Fruit fly (Drosophila melanogaster) whole organism, embryonic: ENCODE results near the gene brm.

ENCODE experiments used
- B-H2 ChIP-seq: fragments of 200-800 bp; sonication (Bioruptor generic); optimal IDR thresholded peaks from 2 replicates; lab custom pipeline; 2018; ENCODE audit warnings: missing biosample characterization, mild to moderate bottlenecking, missing genetic modification characterization
- CG10267 ChIP-seq: fragments of 200-800 bp; sonication (Bioruptor generic); optimal IDR thresholded peaks from 2 replicates; lab custom pipeline; 2018; ENCODE audit warnings: missing biosample characterization, mild to moderate bottlenecking, missing genetic modification characterization, moderate library complexity
- CG10321 ChIP-seq: fragments of 200-800 bp; sonication (Bioruptor generic); IDR thresholded peaks from 2 replicates; pipeline ENCODE4 v1.3.6; 2022; ENCODE audit warnings: missing biosample characterization, missing genetic modification characterization
- CG1233 ChIP-seq: fragments of 200-800 bp; sonication (Bioruptor generic); optimal IDR thresholded peaks from 4 replicates; lab custom pipeline; 2018; ENCODE audit warnings: missing biosample characterization, mild to moderate bottlenecking, missing genetic modification characterization
- CG15479 ChIP-seq: fragments of 200-800 bp; sonication (Bioruptor generic); optimal IDR thresholded peaks from 3 replicates; lab custom pipeline; 2019; ENCODE audit warnings: missing biosample characterization, mild to moderate bottlenecking, missing genetic modification characterization, moderate library complexity
- CG30020 ChIP-seq: fragments of 200-800 bp; optimal IDR thresholded peaks from 2 replicates; lab custom pipeline; 2019; ENCODE audit warnings: missing biosample characterization, mild to moderate bottlenecking, missing genetic modification characterization, moderate library complexity
- CG31365 ChIP-seq: fragments of 200-800 bp; sonication (Bioruptor generic); optimal IDR thresholded peaks from 2 replicates; lab custom pipeline; 2018; ENCODE audit warnings: missing biosample characterization, mild to moderate bottlenecking, missing genetic modification characterization
- CG34422 ChIP-seq: fragments of 200-800 bp; sonication (Bioruptor generic); IDR thresholded peaks from 3 replicates; pipeline ENCODE4 v1.3.6; 2022; ENCODE audit warnings: missing biosample characterization, missing genetic modification characterization
- CG4404 ChIP-seq: fragments of 200-800 bp; sonication (Bioruptor generic); IDR thresholded peaks from 2 replicates; pipeline ENCODE4 v1.3.6; 2022; ENCODE audit warnings: missing biosample characterization, missing genetic modification characterization
- CG4730 ChIP-seq: fragments of 200-800 bp; sonication (Bioruptor generic); IDR thresholded peaks from 2 replicates; pipeline ENCODE4 v1.3.6; 2022; ENCODE audit warnings: missing biosample characterization, missing genetic modification characterization
- CG6272 ChIP-seq: fragments of 200-800 bp; sonication (Bioruptor generic); IDR thresholded peaks from 2 replicates; pipeline ENCODE4 v1.3.6; 2022; ENCODE audit warnings: missing biosample characterization, missing genetic modification characterization
- CG7357 ChIP-seq: fragments of 200-800 bp; sonication (Bioruptor generic); IDR thresholded peaks from 3 replicates; pipeline ENCODE4 v1.3.6; 2022; ENCODE audit warnings: missing biosample characterization, missing genetic modification characterization
- CG7928 ChIP-seq: fragments of 200-800 bp; sonication (Bioruptor generic); optimal IDR thresholded peaks from 2 replicates; lab custom pipeline; 2017; ENCODE audit warnings: missing biosample characterization, mild to moderate bottlenecking, missing genetic modification characterization
- CG8281 ChIP-seq: fragments of 200-800 bp; sonication (Bioruptor generic); optimal IDR thresholded peaks from 2 replicates; lab custom pipeline; 2018; ENCODE audit warnings: missing biosample characterization, mild to moderate bottlenecking, missing genetic modification characterization, moderate library complexity
- CG9609 ChIP-seq: fragments of 200-800 bp; sonication (Bioruptor generic); optimal IDR thresholded peaks from 3 replicates; lab custom pipeline; 2016; ENCODE audit warnings: missing biosample characterization, missing genetic modification characterization
- Chrac-16 ChIP-seq: fragments of 200-800 bp; sonication (Bioruptor generic); optimal IDR thresholded peaks from 3 replicates; lab custom pipeline; 2016; ENCODE audit warnings: missing biosample characterization, missing genetic modification characterization
- Dfd ChIP-seq, 2 experiments: fragments of >200 bp; optimal IDR thresholded peaks; 2 replicates each; lab custom pipeline; 2017; ENCODE audit warnings: missing biosample characterization in 2 of 2, missing genetic modification characterization in 2 of 2
- Dip2 ChIP-seq: fragments of 200-800 bp; sonication (Bioruptor generic); IDR thresholded peaks from 2 replicates; pipeline ENCODE4 v1.3.6; 2022; ENCODE audit warnings: missing biosample characterization, missing genetic modification characterization
- E2f1 ChIP-seq: fragments of 200-800 bp; sonication (Bioruptor generic); IDR thresholded peaks from 2 replicates; pipeline ENCODE4 v1.3.6; 2022; ENCODE audit warnings: missing biosample characterization, missing genetic modification characterization
- Gsc ChIP-seq: fragments of 200-800 bp; sonication (Bioruptor generic); IDR thresholded peaks from 2 replicates; pipeline ENCODE4 v1.3.6; 2022; ENCODE audit warnings: missing biosample characterization, missing genetic modification characterization
- H15 ChIP-seq: fragments of 200-800 bp; sonication (Bioruptor generic); IDR thresholded peaks from 3 replicates; pipeline ENCODE4 v1.3.6; 2022; ENCODE audit warnings: missing biosample characterization, missing genetic modification characterization
- Lhr ChIP-seq: fragments of 200-800 bp; sonication (Bioruptor generic); optimal IDR thresholded peaks from 3 replicates; lab custom pipeline; 2017; ENCODE audit warnings: mild to moderate bottlenecking, missing biosample characterization, missing genetic modification reagents, missing genetic modification characterization
- Sry-β ChIP-seq: fragments of 200-800 bp; sonication (Bioruptor generic); optimal IDR thresholded peaks from 2 replicates; lab custom pipeline; 2018; ENCODE audit warnings: missing biosample characterization, mild to moderate bottlenecking, missing genetic modification characterization, moderate library complexity
- ara ChIP-seq: fragments of 200-800 bp; sonication (Bioruptor generic); IDR thresholded peaks from 2 replicates; pipeline ENCODE4 v1.3.6; 2022; ENCODE audit warnings: missing biosample characterization, missing genetic modification characterization
- br ChIP-seq: fragments of >200 bp; optimal IDR thresholded peaks from 2 replicates; lab custom pipeline; 2017
- cg ChIP-seq: fragments of 200-800 bp; sonication (Bioruptor generic); optimal IDR thresholded peaks from 3 replicates; lab custom pipeline; 2019; ENCODE audit warnings: missing biosample characterization, mild to moderate bottlenecking, missing genetic modification characterization, moderate library complexity
- corto ChIP-seq: fragments of 200-800 bp; sonication (Bioruptor generic); optimal IDR thresholded peaks from 2 replicates; lab custom pipeline; 2016; ENCODE audit warnings: missing biosample characterization, mild to moderate bottlenecking, missing genetic modification characterization, moderate library complexity
- esg ChIP-seq: fragments of 200-800 bp; sonication (Bioruptor generic); conservative IDR thresholded peaks from 2 replicates; pipeline ENCODE4 v1.3.6; 2022; ENCODE audit warnings: missing biosample characterization, missing genetic modification characterization
- fd3F ChIP-seq: fragments of 200-800 bp; sonication (Bioruptor generic); optimal IDR thresholded peaks from 2 replicates; lab custom pipeline; 2018; ENCODE audit warnings: missing biosample characterization, mild to moderate bottlenecking, missing genetic modification characterization, moderate library complexity
- gcm2 ChIP-seq: fragments of 200-800 bp; sonication (Bioruptor generic); optimal IDR thresholded peaks from 2 replicates; lab custom pipeline; 2016; ENCODE audit warnings: missing biosample characterization, missing genetic modification characterization
- ham ChIP-seq: fragments of 200-800 bp; sonication (Bioruptor generic); IDR thresholded peaks from 2 replicates; pipeline ENCODE4 v1.3.6; 2022; ENCODE audit warnings: missing biosample characterization, missing genetic modification characterization
- ind ChIP-seq: fragments of 200-800 bp; sonication (Bioruptor generic); optimal IDR thresholded peaks from 3 replicates; lab custom pipeline; 2016; ENCODE audit warnings: missing biosample characterization, missing genetic modification characterization
- kay ChIP-seq: fragments of 200-800 bp; sonication (Bioruptor generic); optimal IDR thresholded peaks from 2 replicates; lab custom pipeline; 2016; ENCODE audit warnings: missing biosample characterization, missing genetic modification characterization
- nerfin-1 ChIP-seq: fragments of 200-800 bp; sonication (Bioruptor generic); optimal IDR thresholded peaks from 3 replicates; lab custom pipeline; 2019; ENCODE audit warnings: missing biosample characterization, mild to moderate bottlenecking, missing genetic modification characterization, moderate library complexity
- onecut ChIP-seq: fragments of 200-800 bp; sonication (Bioruptor generic); IDR thresholded peaks from 2 replicates; pipeline ENCODE4 v1.3.6; 2022; ENCODE audit warnings: missing biosample characterization, missing genetic modification characterization
- otp ChIP-seq: fragments of 200-800 bp; sonication (Bioruptor generic); IDR thresholded peaks from 3 replicates; pipeline ENCODE4, ENCODE4 v1.3.6; 2022; ENCODE audit warnings: missing biosample characterization, missing genetic modification characterization
- prd ChIP-seq, 3 experiments: fragments of >200 bp in 2 of 3; fragments of 200-800 bp in 1 of 3; sonication (Bioruptor generic) in 1 of 3; optimal IDR thresholded peaks in 2 of 3; IDR thresholded peaks in 1 of 3; 2 replicates in 2 of 3; 3 replicates in 1 of 3; pipeline versions ENCODE4 v1.3.6 to Lab custom; 2017 to 2022; ENCODE audit warnings: missing biosample characterization in 1 of 3, missing genetic modification characterization in 1 of 3
- ranshi ChIP-seq: fragments of 200-800 bp; sonication (Bioruptor generic); IDR thresholded peaks from 2 replicates; pipeline ENCODE4 v1.3.6; 2022; ENCODE audit warnings: missing biosample characterization, missing genetic modification characterization
- sc ChIP-seq, 3 experiments: fragments of >200 bp in 2 of 3; fragments of 200-800 bp in 1 of 3; sonication (Bioruptor generic) in 1 of 3; optimal IDR thresholded peaks; 2 replicates in 2 of 3; 3 replicates in 1 of 3; lab custom pipeline; 2017; ENCODE audit warnings: mild to moderate bottlenecking in 1 of 3, missing biosample characterization in 1 of 3, missing genetic modification characterization in 1 of 3, missing genetic modification reagents in 1 of 3
- slbo ChIP-seq: fragments of 200-800 bp; sonication (Bioruptor generic); IDR thresholded peaks from 2 replicates; pipeline ENCODE4 v1.3.6; 2022; ENCODE audit warnings: missing biosample characterization, missing genetic modification characterization
- stwl ChIP-seq: fragments of 200-800 bp; sonication (Bioruptor generic); optimal IDR thresholded peaks from 3 replicates; lab custom pipeline; 2018; ENCODE audit warnings: missing biosample characterization, mild to moderate bottlenecking, missing genetic modification characterization, moderate library complexity
- trh ChIP-seq: fragments of 200-800 bp; sonication (Bioruptor generic); optimal IDR thresholded peaks from 2 replicates; lab custom pipeline; 2016; ENCODE audit warnings: missing biosample characterization, missing genetic modification characterization
- yki ChIP-seq: fragments of >200 bp; optimal IDR thresholded peaks from 3 replicates; lab custom pipeline; 2018

The brm gene

dm6 chr3L:16004401-16005237 is 21.9 kb upstream of the brm start, which contains the start of the genes hzg and mRpS31 (continued):
- peak; percentile 10 for TF ChIP-seq kay
- no peak for TF ChIP-seq CG7928 (GFP tag; lab: Kevin White, UChicago)
- no peak for TF ChIP-seq CG4730 (GFP tag; lab: Robert Waterston, UW)
- TF ChIP-seq stwl (tag; lab: Kevin White, UChicago) = peak; percentile 37
- TF ChIP-seq nerfin-1 (tag; lab: Kevin White, UChicago) = peak; percentile 27
- TF ChIP-seq H15 = no peak
- no peak for TF ChIP-seq ara (GFP tag; lab: Robert Waterston, UW)
- peak; percentile 91 for TF ChIP-seq Sry-β
- no peak for TF ChIP-seq yki (lab: Kevin White, UChicago)
- TF ChIP-seq CG10267 (tag; lab: Kevin White, UChicago) = peak; percentile 67
- peak; percentile 28 for TF ChIP-seq corto (GFP tag; lab: Kevin White, UChicago)
- TF ChIP-seq br = no peak
- TF ChIP-seq sc (optimal IDR thresholded peaks at IDR 0.05; lab: Kevin White, UChicago) = no peak
- TF ChIP-seq sc (GFP tag; optimal IDR thresholded peaks at IDR 0.05; lab: Kevin White, UChicago) = no peak
- TF ChIP-seq Dfd (GFP tag; optimal IDR thresholded peaks at IDR 0.05; lab: Kevin White, UChicago) = no peak
- TF ChIP-seq CG15479 (GFP tag; lab: Kevin White, UChicago) = peak; percentile 34
- TF ChIP-seq CG6272 (GFP tag; lab: Robert Waterston, UW) = peak; percentile 51
- no peak for TF ChIP-seq CG31365 (tag; lab: Kevin White, UChicago)
- TF ChIP-seq CG8281 = no peak
- peak; percentile 55 for TF ChIP-seq Lhr (GFP tag; lab: Kevin White, UChicago)
- TF ChIP-seq CG7357 = no peak
- peak; percentile 59 for TF ChIP-seq CG9609
- TF ChIP-seq ind (GFP tag; lab: Kevin White, UChicago) = peak; percentile 64
- TF ChIP-seq B-H2 (GFP tag; lab: Kevin White, UChicago) = no peak
- TF ChIP-seq CG4404 (GFP tag; lab: Robert Waterston, UW) = peak; percentile 41
- no peak for TF ChIP-seq otp
- TF ChIP-seq Chrac-16 (GFP tag; lab: Kevin White, UChicago) = peak; percentile 60
- TF ChIP-seq CG30020 (tag; lab: Kevin White, UChicago) = peak; percentile 57
- no peak for TF ChIP-seq prd (optimal IDR thresholded peaks at IDR 0.05; lab: Kevin White, UChicago)
- peak; percentile 43; the same call in 2 of the 3 replicates for TF ChIP-seq prd (GFP tag; IDR thresholded peaks at IDR 0.05; lab: Robert Waterston, UW)
- no peak for TF ChIP-seq CG10321 (GFP tag; lab: Robert Waterston, UW)
- peak; percentile 35; the same call in 1 of the 3 replicates for TF ChIP-seq CG34422 (GFP tag; lab: Robert Waterston, UW)
- no peak for TF ChIP-seq Dip2 (GFP tag; lab: Robert Waterston, UW)
- TF ChIP-seq trh (GFP tag; lab: Kevin White, UChicago) = no peak
- TF ChIP-seq esg (GFP tag; lab: Robert Waterston, UW) = peak; percentile 18; the same call in 1 of the 2 replicates
- no peak for TF ChIP-seq E2f1 (GFP tag; lab: Robert Waterston, UW)
- TF ChIP-seq gcm2 (GFP tag; lab: Kevin White, UChicago) = no peak
- no peak for TF ChIP-seq fd3F (GFP tag; lab: Kevin White, UChicago)
- no peak for TF ChIP-seq onecut (GFP tag; lab: Robert Waterston, UW)
- no peak for TF ChIP-seq Gsc (GFP tag; lab: Robert Waterston, UW)
- peak; percentile 62 for TF ChIP-seq cg (GFP tag; lab: Kevin White, UChicago)
- peak; percentile 45 for TF ChIP-seq CG1233
- peak; percentile 65 for TF ChIP-seq slbo (GFP tag; lab: Robert Waterston, UW)
- TF ChIP-seq ranshi (GFP tag; lab: Robert Waterston, UW) = peak; percentile 65; the same call in 1 of the 2 replicates
- no peak for TF ChIP-seq ham (GFP tag; lab: Robert Waterston, UW)
